Fruit fly (Drosophila melanogaster) whole organism, embryonic: ENCODE results near the gene lilli.
A peak's percentile ranks its signal among the peaks of the same experiment; 100 is the strongest.

ENCODE experiments used
- CG11093 ChIP-seq: fragments of 200-800 bp; sonication (Bioruptor generic); IDR thresholded peaks from 3 replicates; pipeline ENCODE4 v1.3.6; 2022; ENCODE audit warnings: missing biosample characterization, missing genetic modification characterization
- CG12104 ChIP-seq: fragments of 200-800 bp; sonication (Bioruptor generic); optimal IDR thresholded peaks from 3 replicates; lab custom pipeline; 2016; ENCODE audit warnings: missing biosample characterization, missing genetic modification characterization
- CG13287 ChIP-seq: fragments of 200-800 bp; sonication (Bioruptor generic); IDR thresholded peaks from 2 replicates; pipeline ENCODE4 v1.3.6; 2022; ENCODE audit warnings: missing biosample characterization, missing genetic modification characterization; ENCODE audit not compliant: partially characterized antibody
- CG13296 ChIP-seq: fragments of 200-800 bp; sonication (Bioruptor generic); optimal IDR thresholded peaks from 3 replicates; lab custom pipeline; 2018; ENCODE audit warnings: missing biosample characterization, mild to moderate bottlenecking, missing genetic modification characterization
- CG13624 ChIP-seq: fragments of 200-800 bp; sonication (Bioruptor generic); optimal IDR thresholded peaks from 2 replicates; lab custom pipeline; 2016; ENCODE audit warnings: missing biosample characterization, missing genetic modification characterization
- CG17361 ChIP-seq: fragments of 200-800 bp; sonication (Bioruptor generic); IDR thresholded peaks from 3 replicates; pipeline ENCODE4 v1.3.6; 2022; ENCODE audit warnings: missing biosample characterization, missing genetic modification characterization
- CG17612 ChIP-seq: fragments of 200-800 bp; sonication (Bioruptor generic); IDR thresholded peaks from 2 replicates; pipeline ENCODE4 v1.3.6; 2022; ENCODE audit warnings: missing biosample characterization, missing genetic modification characterization
- CG18619 ChIP-seq: fragments of 200-800 bp; sonication (Bioruptor generic); optimal IDR thresholded peaks from 3 replicates; lab custom pipeline; 2017; ENCODE audit warnings: missing biosample characterization, mild to moderate bottlenecking, missing genetic modification characterization
- CG2678 ChIP-seq: fragments of 200-800 bp; sonication (Bioruptor generic); optimal IDR thresholded peaks from 3 replicates; lab custom pipeline; 2019; ENCODE audit warnings: missing biosample characterization, mild to moderate bottlenecking, missing genetic modification characterization, moderate library complexity
- CG2712 ChIP-seq: fragments of 200-800 bp; optimal IDR thresholded peaks from 3 replicates; lab custom pipeline; 2019; ENCODE audit warnings: missing biosample characterization, mild to moderate bottlenecking, missing genetic modification characterization, moderate library complexity
- CG2889 ChIP-seq: fragments of 200-800 bp; sonication (Bioruptor generic); IDR thresholded peaks from 3 replicates; pipeline ENCODE4 v1.3.6; 2022; ENCODE audit warnings: missing biosample characterization, missing genetic modification characterization
- CG32772 ChIP-seq: fragments of 200-800 bp; sonication (Bioruptor generic); IDR thresholded peaks from 2 replicates; pipeline ENCODE4 v1.3.6; 2022; ENCODE audit warnings: missing biosample characterization, missing genetic modification characterization
- CG3281 ChIP-seq: fragments of 200-800 bp; sonication (Bioruptor generic); optimal IDR thresholded peaks from 3 replicates; lab custom pipeline; 2017; ENCODE audit warnings: missing biosample characterization, mild to moderate bottlenecking, missing genetic modification characterization
- CG4820 ChIP-seq: fragments of 200-800 bp; sonication (Bioruptor generic); optimal IDR thresholded peaks from 3 replicates; lab custom pipeline; 2016; ENCODE audit warnings: missing biosample characterization, missing genetic modification characterization
- CG6791 ChIP-seq: fragments of 200-800 bp; sonication (Bioruptor generic); IDR thresholded peaks from 3 replicates; pipeline ENCODE4 v1.3.6; 2022; ENCODE audit warnings: missing biosample characterization, missing genetic modification characterization; ENCODE audit not compliant: partially characterized antibody
- CG6854 ChIP-seq: fragments of 200-800 bp; sonication (Bioruptor generic); optimal IDR thresholded peaks from 3 replicates; lab custom pipeline; 2017; ENCODE audit warnings: missing biosample characterization, mild to moderate bottlenecking, missing genetic modification characterization
- CG9437 ChIP-seq: fragments of 200-800 bp; sonication (Bioruptor generic); optimal IDR thresholded peaks from 2 replicates; lab custom pipeline; 2018; ENCODE audit warnings: missing biosample characterization, mild to moderate bottlenecking, missing genetic modification characterization
- CG9797 ChIP-seq: fragments of 200-800 bp; sonication (Bioruptor generic); optimal IDR thresholded peaks from 3 replicates; lab custom pipeline; 2018; ENCODE audit warnings: missing biosample characterization, mild to moderate bottlenecking, missing genetic modification characterization
- CoRest ChIP-seq: fragments of 200-800 bp; sonication (Bioruptor generic); optimal IDR thresholded peaks from 3 replicates; lab custom pipeline; 2018; ENCODE audit warnings: missing biosample characterization, mild to moderate bottlenecking, missing genetic modification characterization, moderate library complexity
- D19A ChIP-seq: fragments of 200-800 bp; optimal IDR thresholded peaks from 3 replicates; lab custom pipeline; 2019; ENCODE audit warnings: missing biosample characterization, mild to moderate bottlenecking, missing genetic modification characterization, moderate library complexity
- Dip2 ChIP-seq: fragments of 200-800 bp; sonication (Bioruptor generic); IDR thresholded peaks from 2 replicates; pipeline ENCODE4 v1.3.6; 2022; ENCODE audit warnings: missing biosample characterization, missing genetic modification characterization
- Doc2 ChIP-seq: fragments of 200-800 bp; sonication (Bioruptor generic); IDR thresholded peaks from 2 replicates; pipeline ENCODE4 v1.3.6; 2022; ENCODE audit warnings: missing biosample characterization, missing genetic modification characterization
- Dref ChIP-seq: fragments of 200-800 bp; sonication (Bioruptor generic); IDR thresholded peaks from 2 replicates; pipeline ENCODE4 v1.3.6; 2022; ENCODE audit warnings: missing biosample characterization, missing genetic modification characterization
- E2f2 ChIP-seq: fragments of 200-800 bp; sonication (Bioruptor generic); IDR thresholded peaks from 2 replicates; pipeline ENCODE4 v1.3.6; 2022; ENCODE audit warnings: missing biosample characterization, missing genetic modification characterization
- Eip74EF ChIP-seq, 2 experiments: fragments of 200-800 bp in 1 of 2; fragments of >200 bp in 1 of 2; sonication (Bioruptor generic) in 1 of 2; optimal IDR thresholded peaks; 2 replicates each; lab custom pipeline; 2017 to 2019; ENCODE audit warnings: missing biosample characterization in 2 of 2, missing genetic modification characterization in 2 of 2, mild to moderate bottlenecking in 1 of 2, moderate library complexity in 1 of 2
- HLH54F ChIP-seq: fragments of 200-800 bp; sonication (Bioruptor generic); optimal IDR thresholded peaks from 3 replicates; lab custom pipeline; 2016; ENCODE audit warnings: missing biosample characterization, missing genetic modification characterization
- Lhr ChIP-seq: fragments of 200-800 bp; sonication (Bioruptor generic); optimal IDR thresholded peaks from 3 replicates; lab custom pipeline; 2017; ENCODE audit warnings: mild to moderate bottlenecking, missing biosample characterization, missing genetic modification reagents, missing genetic modification characterization
- Nf-YB ChIP-seq: fragments of 200-800 bp; sonication (Bioruptor generic); optimal IDR thresholded peaks from 3 replicates; lab custom pipeline; 2019; ENCODE audit warnings: missing biosample characterization, mild to moderate bottlenecking, missing genetic modification characterization, moderate library complexity
- Vsx1 ChIP-seq: fragments of 200-800 bp; sonication (Bioruptor generic); optimal IDR thresholded peaks from 2 replicates; lab custom pipeline; 2017; ENCODE audit warnings: missing biosample characterization, mild to moderate bottlenecking, missing genetic modification characterization, missing genetic modification reagents
- YL-1 ChIP-seq: fragments of 200-800 bp; sonication (Bioruptor generic); optimal IDR thresholded peaks from 3 replicates; lab custom pipeline; 2017; ENCODE audit warnings: missing biosample characterization, mild to moderate bottlenecking, missing genetic modification characterization
- aop ChIP-seq: fragments of 200-800 bp; sonication (Bioruptor generic); IDR thresholded peaks from 2 replicates; pipeline ENCODE4 v1.3.6; 2022; ENCODE audit warnings: missing biosample characterization, missing genetic modification characterization
- chinmo ChIP-seq: fragments of 200-800 bp; sonication (Bioruptor generic); IDR thresholded peaks from 4 replicates; pipeline ENCODE4 v1.3.6; 2022; ENCODE audit warnings: missing biosample characterization, missing genetic modification characterization; ENCODE audit not compliant: partially characterized antibody
- croc ChIP-seq: fragments of 200-800 bp; sonication (Bioruptor generic); conservative IDR thresholded peaks from 3 replicates; pipeline ENCODE4 v1.3.6; 2022; ENCODE audit warnings: missing biosample characterization, missing genetic modification characterization
- esg ChIP-seq: fragments of 200-800 bp; sonication (Bioruptor generic); conservative IDR thresholded peaks from 2 replicates; pipeline ENCODE4 v1.3.6; 2022; ENCODE audit warnings: missing biosample characterization, missing genetic modification characterization
- fd64A ChIP-seq: fragments of 200-800 bp; sonication (Bioruptor generic); optimal IDR thresholded peaks from 3 replicates; lab custom pipeline; 2018; ENCODE audit warnings: missing biosample characterization, mild to moderate bottlenecking, missing genetic modification characterization
- gcm ChIP-seq: fragments of 200-800 bp; sonication (Bioruptor generic); optimal IDR thresholded peaks from 2 replicates; lab custom pipeline; 2019; ENCODE audit warnings: missing biosample characterization, mild to moderate bottlenecking, missing genetic modification characterization, moderate library complexity
- ind ChIP-seq: fragments of 200-800 bp; sonication (Bioruptor generic); optimal IDR thresholded peaks from 3 replicates; lab custom pipeline; 2016; ENCODE audit warnings: missing biosample characterization, missing genetic modification characterization
- insv ChIP-seq, 2 experiments: fragments of 200-800 bp; sonication (Bioruptor generic); optimal IDR thresholded peaks; 3 replicates each; lab custom pipeline; 2016 to 2018; ENCODE audit warnings: missing biosample characterization in 2 of 2, missing genetic modification characterization in 2 of 2
- jigr1 ChIP-seq: fragments of 200-800 bp; sonication (Bioruptor generic); IDR thresholded peaks from 3 replicates; pipeline ENCODE4 v1.3.6; 2022; ENCODE audit warnings: missing biosample characterization, missing genetic modification characterization
- lbe ChIP-seq: fragments of 200-800 bp; sonication (Bioruptor generic); optimal IDR thresholded peaks from 2 replicates; lab custom pipeline; 2016; ENCODE audit warnings: missing biosample characterization, mild to moderate bottlenecking, missing genetic modification characterization
- nerfin-1 ChIP-seq: fragments of 200-800 bp; sonication (Bioruptor generic); optimal IDR thresholded peaks from 3 replicates; lab custom pipeline; 2019; ENCODE audit warnings: missing biosample characterization, mild to moderate bottlenecking, missing genetic modification characterization, moderate library complexity
- p53 ChIP-seq: fragments of 200-800 bp; sonication (Bioruptor generic); optimal IDR thresholded peaks from 2 replicates; lab custom pipeline; 2016; ENCODE audit warnings: missing biosample characterization, missing genetic modification characterization
- psq ChIP-seq: fragments of 200-800 bp; sonication (Bioruptor generic); optimal IDR thresholded peaks from 2 replicates; lab custom pipeline; 2017; ENCODE audit warnings: missing biosample characterization, missing genetic modification characterization
- pzg ChIP-seq: fragments of 200-800 bp; sonication (Bioruptor generic); optimal IDR thresholded peaks from 3 replicates; lab custom pipeline; 2018; ENCODE audit warnings: missing biosample characterization, mild to moderate bottlenecking, missing genetic modification characterization, moderate library complexity
- ranshi ChIP-seq: fragments of 200-800 bp; sonication (Bioruptor generic); IDR thresholded peaks from 2 replicates; pipeline ENCODE4 v1.3.6; 2022; ENCODE audit warnings: missing biosample characterization, missing genetic modification characterization
- slou ChIP-seq: fragments of 200-800 bp; sonication (Bioruptor generic); optimal IDR thresholded peaks from 3 replicates; lab custom pipeline; 2016; ENCODE audit warnings: missing biosample characterization, missing genetic modification characterization
- stwl ChIP-seq: fragments of 200-800 bp; sonication (Bioruptor generic); optimal IDR thresholded peaks from 3 replicates; lab custom pipeline; 2018; ENCODE audit warnings: missing biosample characterization, mild to moderate bottlenecking, missing genetic modification characterization, moderate library complexity
- vnd ChIP-seq: fragments of 200-800 bp; sonication (Bioruptor generic); IDR thresholded peaks from 3 replicates; pipeline ENCODE4 v1.3.6; 2022; ENCODE audit warnings: missing biosample characterization, missing genetic modification characterization; ENCODE audit not compliant: partially characterized antibody
- wdn ChIP-seq: fragments of 200-800 bp; sonication (Bioruptor generic); IDR thresholded peaks from 2 replicates; pipeline ENCODE4 v1.3.6; 2022; ENCODE audit warnings: missing biosample characterization, missing genetic modification characterization
- zen ChIP-seq: fragments of 200-800 bp; sonication (Bioruptor generic); optimal IDR thresholded peaks from 3 replicates; lab custom pipeline; 2018; ENCODE audit warnings: missing biosample characterization, mild to moderate bottlenecking, missing genetic modification characterization, moderate library complexity
- zfh1 ChIP-seq: fragments of 200-800 bp; sonication (Bioruptor generic); IDR thresholded peaks from 3 replicates; pipeline ENCODE4 v1.3.6; 2022; ENCODE audit warnings: missing biosample characterization, missing genetic modification characterization

The lilli gene

DNA sequence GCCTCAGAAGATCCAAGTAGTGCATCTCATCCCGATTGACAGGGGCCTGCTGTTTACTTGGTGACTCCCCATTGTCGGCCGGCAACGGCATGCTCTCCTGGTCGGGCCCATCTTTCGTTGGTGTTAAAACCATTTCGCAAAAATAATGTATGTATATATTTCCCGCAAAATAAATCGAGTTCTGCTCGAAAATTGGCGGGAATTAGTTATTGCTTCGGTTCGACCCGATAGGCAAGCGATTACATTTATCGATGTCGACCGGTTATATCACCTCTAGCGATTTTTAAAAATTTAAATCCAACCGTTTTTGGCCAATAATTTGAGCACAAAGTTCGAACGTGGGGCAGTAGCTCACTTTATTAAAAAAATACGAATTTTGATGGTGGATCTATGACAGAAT, 83.7 kb downstream of the lilli start, which contains the start of gene Ts (continued):
- no peak for TF ChIP-seq esg (GFP tag; lab: Robert Waterston, UW)
- TF ChIP-seq zfh1 (GFP tag; lab: Robert Waterston, UW): no peak
- TF ChIP-seq CG12104: no peak
- no peak for TF ChIP-seq jigr1 (GFP tag; lab: Robert Waterston, UW)
- no peak for TF ChIP-seq Eip74EF (GFP tag; optimal IDR thresholded peaks at IDR 0.05; lab: Kevin White, UChicago)
- TF ChIP-seq psq: no peak
- TF ChIP-seq CG9797: peak; percentile 18
- no peak for TF ChIP-seq CG2678
- no peak for TF ChIP-seq fd64A (GFP tag; lab: Kevin White, UChicago)
- TF ChIP-seq chinmo (GFP tag; lab: Robert Waterston, UW): 0 out of 4 replicates have a peak, but pooled peaks have one; percentile 71
- TF ChIP-seq CG17612 (GFP tag; lab: Robert Waterston, UW): no peak
- TF ChIP-seq aop (GFP tag; lab: Robert Waterston, UW): no peak
- peak; percentile 60 for TF ChIP-seq pzg (GFP tag; lab: Kevin White, UChicago)
- TF ChIP-seq CG18619 (GFP tag; lab: Kevin White, UChicago): no peak
- peak; percentile 92 for TF ChIP-seq E2f2
- TF ChIP-seq CG2712 (tag; lab: Kevin White, UChicago): peak; percentile 6
- TF ChIP-seq CG13287: peak; percentile 87
- TF ChIP-seq p53: no peak
- TF ChIP-seq ind (GFP tag; lab: Kevin White, UChicago): no peak
- TF ChIP-seq Nf-YB: no peak
- no peak for TF ChIP-seq Doc2 (GFP tag; lab: Robert Waterston, UW)
- peak; percentile 82 for TF ChIP-seq CG6791 (GFP tag; lab: Robert Waterston, UW)
- no peak for TF ChIP-seq YL-1 (GFP tag; lab: Kevin White, UChicago)
- no peak for TF ChIP-seq wdn
- TF ChIP-seq CG13296: no peak
- TF ChIP-seq gcm: no peak
- TF ChIP-seq CG6854 (GFP tag; lab: Kevin White, UChicago): no peak
- TF ChIP-seq HLH54F (GFP tag; lab: Kevin White, UChicago): no peak
- TF ChIP-seq CG13624 (GFP tag; lab: Kevin White, UChicago): no peak
- TF ChIP-seq nerfin-1 (tag; lab: Kevin White, UChicago): no peak
- TF ChIP-seq croc: no peak
- TF ChIP-seq CG11093 (GFP tag; lab: Robert Waterston, UW): no peak
- TF ChIP-seq Dip2 (GFP tag; lab: Robert Waterston, UW): no peak
- TF ChIP-seq zen (tag; lab: Kevin White, UChicago): no peak
- TF ChIP-seq CoRest (tag; lab: Kevin White, UChicago): peak; percentile 28
- TF ChIP-seq CG17361 (GFP tag; lab: Robert Waterston, UW): no peak
- TF ChIP-seq D19A (tag; lab: Kevin White, UChicago): no peak
- TF ChIP-seq Lhr: no peak
- TF ChIP-seq Dref: peak; percentile 86
- TF ChIP-seq CG4820 (GFP tag; lab: Kevin White, UChicago): no peak
- TF ChIP-seq slou (GFP tag; lab: Kevin White, UChicago): no peak
- no peak for TF ChIP-seq ranshi (GFP tag; lab: Robert Waterston, UW)
- TF ChIP-seq Vsx1 (GFP tag; lab: Kevin White, UChicago): no peak
- TF ChIP-seq stwl (tag; lab: Kevin White, UChicago): peak; percentile 54
- TF ChIP-seq lbe (GFP tag; lab: Kevin White, UChicago): peak; percentile 32
- no peak for TF ChIP-seq CG3281 (GFP tag; lab: Kevin White, UChicago)
- no peak for TF ChIP-seq CG2889
- no peak for TF ChIP-seq insv (GFP tag; optimal IDR thresholded peaks at IDR 0.05; lab: Kevin White, UChicago)
- TF ChIP-seq vnd (GFP tag; lab: Robert Waterston, UW): peak; percentile 60; the same call in 2 of the 3 replicates
- TF ChIP-seq CG9437 (GFP tag; lab: Kevin White, UChicago): no peak
- TF ChIP-seq CG32772 (GFP tag; lab: Robert Waterston, UW): no peak
